Worm (Caenorhabditis elegans) whole organism, L4 larva: Measurements from ENCODE around the gene nsy-1.

ENCODE experiments used
- dmd-8 ChIP-seq: fragments of 200-800 bp; sonication (Bioruptor generic); IDR thresholded peaks from 2 replicates; pipeline ENCODE4 v1.3.6; 2022; ENCODE audit warnings: missing genetic modification characterization, missing compliant biosample characterization

nsy-1 gene

DNA sequence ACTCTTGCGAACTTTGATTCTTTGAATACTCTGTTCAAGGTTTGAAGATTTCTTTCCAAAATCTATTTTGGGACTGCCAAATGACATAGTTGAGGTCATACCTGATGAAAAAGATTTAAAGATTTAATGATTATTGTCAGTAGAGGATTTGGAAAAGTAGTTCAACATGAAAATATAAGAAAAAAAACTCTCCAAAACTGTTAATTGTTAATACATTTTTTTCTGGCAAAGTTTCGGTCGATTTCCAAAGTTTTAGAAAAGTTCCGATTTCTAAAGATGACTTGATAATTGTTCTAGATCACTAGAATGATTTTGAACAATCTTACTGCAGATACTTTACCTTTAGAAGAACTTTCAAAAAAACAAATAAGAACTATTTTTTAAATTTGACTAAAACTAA, 48.7 kb downstream of the nsy-1 start, which contains the start of gene C27A2.7 (continued):
- TF ChIP-seq dmd-8 (GFP tag; lab: Robert Waterston, UW), result no peak
- TF ChIP-seq, all 104 proteins: peak for 0
